Fruit fly (Drosophila melanogaster) whole organism, embryonic: ENCODE results near the gene CG17239.

Source experiments
- CG4404 ChIP-seq: fragments of 200-800 bp; sonication (Bioruptor generic); IDR thresholded peaks from 2 replicates; pipeline ENCODE4 v1.3.6; 2022; ENCODE audit warnings: missing biosample characterization, missing genetic modification characterization
- CoRest ChIP-seq: fragments of 200-800 bp; sonication (Bioruptor generic); optimal IDR thresholded peaks from 3 replicates; lab custom pipeline; 2018; ENCODE audit warnings: missing biosample characterization, mild to moderate bottlenecking, missing genetic modification characterization, moderate library complexity
- gcm2 ChIP-seq: fragments of 200-800 bp; sonication (Bioruptor generic); optimal IDR thresholded peaks from 2 replicates; lab custom pipeline; 2016; ENCODE audit warnings: missing biosample characterization, missing genetic modification characterization
- phol ChIP-seq: fragments of 200-800 bp; sonication (Bioruptor generic); optimal IDR thresholded peaks from 3 replicates; lab custom pipeline; 2018; ENCODE audit warnings: missing biosample characterization, mild to moderate bottlenecking, missing genetic modification characterization, moderate library complexity
- stwl ChIP-seq: fragments of 200-800 bp; sonication (Bioruptor generic); optimal IDR thresholded peaks from 3 replicates; lab custom pipeline; 2018; ENCODE audit warnings: missing biosample characterization, mild to moderate bottlenecking, missing genetic modification characterization, moderate library complexity

- TF ChIP-seq phol (tag; lab: Kevin White, UChicago), result peak; percentile 58
- peak; percentile 98 for TF ChIP-seq stwl (tag; lab: Kevin White, UChicago)
- TF ChIP-seq CG4404, result no peak
- no peak for TF ChIP-seq gcm2 (GFP tag; lab: Kevin White, UChicago)
- TF ChIP-seq CoRest (tag; lab: Kevin White, UChicago), result peak; percentile 29
These were observed 38.1 kb downstream of the CG17239 start, which contains the start of the genes Uch and CG34174 for dm6 chr2L:2214004-2214403.
